Worm (Caenorhabditis elegans): Measurements from ENCODE around the gene gcy-13.

Gene gcy-13

DNA sequence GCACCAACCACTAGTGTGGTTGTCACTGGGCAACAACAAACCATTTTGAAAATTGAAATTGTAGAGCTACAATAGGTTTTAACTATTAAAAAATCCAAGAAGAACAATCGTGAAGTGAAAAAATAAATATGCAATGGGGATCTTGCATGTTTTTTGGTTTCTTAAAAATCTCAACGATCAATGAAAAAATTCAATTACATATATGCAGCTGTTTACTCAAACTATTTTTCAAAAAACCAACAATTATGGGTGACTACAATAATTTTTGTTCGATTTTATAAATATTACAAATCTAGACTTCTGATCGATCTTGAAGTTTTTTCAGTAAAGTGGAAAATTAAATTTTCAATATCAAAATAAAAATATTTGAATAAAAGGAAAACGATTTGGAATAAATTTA, 39.2 kb upstream of the gcy-13 start, which contains the start of gene cdr-4:
Gene cdr-4, minus strand, starts transcription at position 101 of the 400 bp plus-strand sequence.
- TF ChIP-seq fkh-8 (tag; optimal IDR thresholded peaks at IDR 0.05) = no peak
- no peak for TF ChIP-seq egl-27 (tag; optimal IDR thresholded peaks at IDR 0.05)
- TF ChIP-seq pqm-1 (tag; optimal IDR thresholded peaks at IDR 0.05) = no peak
- TF ChIP-seq lin-15B (tag; optimal IDR thresholded peaks at IDR 0.05) = no peak
- no peak for TF ChIP-seq nhr-71 (tag; optimal IDR thresholded peaks at IDR 0.05)
- no peak for TF ChIP-seq fkh-4 (tag; optimal IDR thresholded peaks at IDR 0.05; ENCODE audit: borderline replicate concordance)
- no peak for TF ChIP-seq mep-1 (tag; optimal IDR thresholded peaks at IDR 0.05)
- TF ChIP-seq nhr-90 (tag; optimal IDR thresholded peaks at IDR 0.05; ENCODE audit: poor library complexity) = no peak
- TF ChIP-seq alr-1 (tag; optimal IDR thresholded peaks at IDR 0.05; ENCODE audit: borderline replicate concordance) = no peak
- no peak for TF ChIP-seq pag-3 (tag; optimal IDR thresholded peaks at IDR 0.05; ENCODE audit: borderline replicate concordance, insufficient read depth)
- TF ChIP-seq snpc-4 (tag; optimal IDR thresholded peaks at IDR 0.05) = no peak
- no peak for TF ChIP-seq nhr-20 (tag; optimal IDR thresholded peaks at IDR 0.05)
- no peak for TF ChIP-seq unc-130 (tag; optimal IDR thresholded peaks at IDR 0.05)
- TF ChIP-seq aly-2 (tag; optimal IDR thresholded peaks at IDR 0.05) = no peak
- no peak for TF ChIP-seq lir-3 (tag; optimal IDR thresholded peaks at IDR 0.05; ENCODE audit: poor library complexity)
- no peak for TF ChIP-seq nhr-84 (tag; optimal IDR thresholded peaks at IDR 0.05)
- TF ChIP-seq sptf-1 (tag; optimal IDR thresholded peaks at IDR 0.05) = no peak
- no peak for TF ChIP-seq unc-62 (GFP tag; optimal IDR thresholded peaks at IDR 0.05)
- no peak for TF ChIP-seq nhr-11 (tag; optimal IDR thresholded peaks at IDR 0.05)
- no peak for TF ChIP-seq nhr-12 (tag; optimal IDR thresholded peaks at IDR 0.05)

DNA sequence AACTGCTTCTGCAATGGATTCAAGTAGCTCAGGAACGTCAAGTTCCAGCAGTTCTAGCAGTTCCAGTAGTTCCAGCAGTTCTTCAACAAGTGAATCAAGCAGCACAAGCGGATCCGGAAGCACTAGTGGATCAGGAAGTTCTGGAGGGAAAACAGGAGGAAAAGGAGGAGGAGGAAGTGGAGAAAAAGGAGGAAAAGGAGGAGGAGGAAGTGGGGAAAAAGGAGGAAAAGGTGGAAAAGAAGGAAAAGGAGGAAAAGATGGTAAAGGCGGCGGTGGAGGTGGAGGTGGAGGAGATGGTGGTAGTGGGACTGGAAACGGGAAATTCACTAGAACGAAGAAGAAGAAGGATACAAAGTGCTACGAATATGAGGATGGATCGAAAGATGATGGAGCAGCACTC, 37.2 kb upstream of the gcy-13 start:
- TF ChIP-seq swsn-7 (tag; optimal IDR thresholded peaks at IDR 0.05) (no peak), Y116A8C.19 (tag; optimal IDR thresholded peaks at IDR 0.05; ENCODE audit: borderline replicate concordance) (no peak), fkh-10 (GFP tag; optimal IDR thresholded peaks at IDR 0.05) (no peak), pag-3 (tag; optimal IDR thresholded peaks at IDR 0.05; ENCODE audit: borderline replicate concordance, insufficient read depth) (no peak), mab-9 (GFP tag; IDR thresholded peaks at IDR 0.05) (no peak)

ce11 chrV:12405929-12406328, 36.6 kb upstream of the gcy-13 start, which contains the start of gene K01D12.10:
TSS of gene K01D12.10 (plus strand) at chrV:12406229.
- TF ChIP-seq aha-1 (tag; optimal IDR thresholded peaks at IDR 0.05) (no peak), ztf-4 (tag; optimal IDR thresholded peaks at IDR 0.05) (no peak), pag-3 (tag; optimal IDR thresholded peaks at IDR 0.05; ENCODE audit: borderline replicate concordance, insufficient read depth) (no peak), nhr-84 (tag; optimal IDR thresholded peaks at IDR 0.05) (no peak), snu-23 (GFP tag; optimal IDR thresholded peaks at IDR 0.05) (no peak), elt-2 (tag; optimal IDR thresholded peaks at IDR 0.05) (no peak)

DNA sequence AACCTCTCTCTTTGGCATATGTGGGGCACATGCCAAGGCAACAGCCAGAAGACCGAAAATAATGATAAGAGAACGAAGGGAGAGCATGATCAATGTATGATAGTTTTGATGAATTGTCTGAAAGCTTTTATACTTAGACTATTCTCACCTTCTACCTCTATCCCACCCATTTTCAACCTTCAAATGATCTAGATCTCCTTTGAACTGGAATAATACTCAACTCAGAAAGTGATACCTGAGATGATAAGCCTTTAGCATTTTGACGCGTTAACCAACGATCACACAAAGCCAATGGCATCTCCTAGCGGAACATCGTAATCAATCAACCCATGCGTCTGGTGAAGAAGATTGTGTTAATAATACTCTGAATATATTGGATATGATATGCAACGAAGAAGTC, 35.2 kb upstream of the gcy-13 start, which contains the start of gene K01D12.9:
Gene K01D12.9, minus strand, starts transcription at position 101 of the 400 bp plus-strand sequence.
- no peak for TF ChIP-seq egl-27 (tag; optimal IDR thresholded peaks at IDR 0.05)
- TF ChIP-seq elt-2 (tag; optimal IDR thresholded peaks at IDR 0.05) = no peak
- no peak for TF ChIP-seq hlh-4 (tag; optimal IDR thresholded peaks at IDR 0.05)
- no peak for TF ChIP-seq aha-1 (tag; optimal IDR thresholded peaks at IDR 0.05)

DNA sequence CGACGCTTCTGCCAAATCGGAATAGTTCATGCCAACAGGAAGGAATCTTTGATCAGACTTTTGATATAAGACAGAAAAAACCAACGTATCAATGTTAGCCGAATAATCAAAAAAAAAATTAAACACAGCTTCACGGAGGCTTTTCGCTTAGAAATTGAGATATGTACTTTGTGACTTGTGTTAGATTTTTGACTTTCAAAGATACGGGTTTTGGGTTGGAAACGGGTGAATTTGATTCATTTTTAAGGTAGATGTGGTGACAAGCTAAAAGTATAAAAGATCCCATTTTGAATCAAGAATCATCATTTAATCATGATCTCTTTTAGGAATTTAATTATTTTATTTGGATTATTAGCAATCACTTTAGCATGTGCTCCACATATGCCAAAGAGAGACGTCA, 33.0 kb upstream of the gcy-13 start, which contains the start of gene K01D12.8:
Gene K01D12.8, plus strand, starts transcription at position 301 of the 400 bp plus-strand sequence.
- TF ChIP-seq ces-1 (GFP tag; optimal IDR thresholded peaks at IDR 0.05) (no peak), nhr-19 (GFP tag; conservative IDR thresholded peaks at IDR 0.05) (no peak), aha-1 (tag; optimal IDR thresholded peaks at IDR 0.05) (no peak), nhr-20 (tag; optimal IDR thresholded peaks at IDR 0.05) (no peak)

- no peak for TF ChIP-seq fkh-8 (tag; optimal IDR thresholded peaks at IDR 0.05)
- no peak for TF ChIP-seq nhr-71 (tag; optimal IDR thresholded peaks at IDR 0.05)
- no peak for TF ChIP-seq fkh-4 (tag; optimal IDR thresholded peaks at IDR 0.05; ENCODE audit: borderline replicate concordance)
- no peak for TF ChIP-seq tbx-2 (tag; optimal IDR thresholded peaks at IDR 0.05)
- no peak for TF ChIP-seq pqm-1 (tag; optimal IDR thresholded peaks at IDR 0.05)
- TF ChIP-seq zip-4 (GFP tag; optimal IDR thresholded peaks at IDR 0.05) = no peak
- no peak for TF ChIP-seq nhr-28 (tag; optimal IDR thresholded peaks at IDR 0.05)
- no peak for TF ChIP-seq sup-37 (GFP tag; optimal IDR thresholded peaks at IDR 0.05)
- no peak for TF ChIP-seq efl-1 (optimal IDR thresholded peaks at IDR 0.05)
- no peak for TF ChIP-seq efl-1 (GFP tag; optimal IDR thresholded peaks at IDR 0.05 in 1 of 2)
- no peak for TF ChIP-seq mef-2 (tag; optimal IDR thresholded peaks at IDR 0.05)
- TF ChIP-seq nhr-84 (tag; optimal IDR thresholded peaks at IDR 0.05) = no peak
- no peak for TF ChIP-seq nhr-77 (tag; optimal IDR thresholded peaks at IDR 0.05)
- TF ChIP-seq C34B4.2 (tag; optimal IDR thresholded peaks at IDR 0.05) = no peak
- no peak for TF ChIP-seq mab-9 (GFP tag; IDR thresholded peaks at IDR 0.05)
- TF ChIP-seq pax-3 (tag; optimal IDR thresholded peaks at IDR 0.05) = no peak
- TF ChIP-seq fkh-10 (GFP tag; optimal IDR thresholded peaks at IDR 0.05) = no peak
- TF ChIP-seq grh-1 (GFP tag; IDR thresholded peaks at IDR 0.05) = no peak
- no peak for TF ChIP-seq skn-1 (tag; optimal IDR thresholded peaks at IDR 0.05)
These were observed 32.0 kb upstream of the gcy-13 start, which contains the start of gene K01D12.7 for ce11 chrV:12401383-12401782. TSS of gene K01D12.7 (minus strand) at chrV:12401483.

All from whole organism, L1 larva.